Fruit fly (Drosophila melanogaster): Measurements from ENCODE around the gene CG2217.
A peak's percentile ranks its signal among the peaks of the same experiment; 100 is the strongest.

The CG2217 gene

DNA sequence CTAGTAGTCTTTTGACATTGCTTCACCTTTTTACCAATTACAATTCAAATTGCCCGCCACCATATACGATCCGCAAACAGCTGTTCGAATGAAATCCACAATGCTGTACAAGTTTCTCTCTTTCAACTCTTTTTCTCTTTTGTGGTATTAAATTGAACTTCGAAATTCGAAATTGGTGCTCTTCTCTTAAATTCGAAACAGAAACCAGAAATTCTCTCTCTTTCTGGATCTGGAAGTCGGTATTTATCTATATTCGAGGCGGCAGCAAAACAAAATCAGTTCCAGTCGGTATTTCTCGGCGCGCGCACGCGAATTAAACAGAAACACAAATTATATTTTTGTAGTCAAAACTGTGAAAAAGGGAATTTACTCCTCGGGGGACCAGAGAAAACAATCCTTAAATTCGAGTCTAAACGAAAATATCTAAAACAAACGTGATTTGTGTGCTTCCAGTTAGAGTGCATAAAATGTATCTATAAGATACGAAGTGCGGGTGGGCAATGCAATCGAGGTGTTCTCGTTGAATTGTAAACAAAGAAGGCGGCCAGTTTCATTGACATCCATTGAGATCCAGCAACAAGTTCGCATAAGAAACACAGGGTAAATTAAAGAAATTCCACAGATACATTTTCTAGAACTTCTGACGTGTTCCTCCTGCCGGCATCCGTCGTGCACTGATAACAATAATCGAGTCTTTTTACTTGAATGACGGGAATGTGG, 43.2 kb upstream of the CG2217 start, which contains the start of gene PH4alphaEFB:
PH4alphaEFB (plus strand) TSS at position 276 of the 720 bp plus-strand sequence.
- peak; percentile 78 for TF ChIP-seq sage (GFP tag; optimal IDR thresholded peaks at IDR 0.05)
- TF ChIP-seq Dfd (GFP tag; optimal IDR thresholded peaks at IDR 0.05), result no peak
- TF ChIP-seq Hr83 (GFP tag; optimal IDR thresholded peaks at IDR 0.05; ENCODE audit: poor library complexity, severe bottlenecking), result no peak
- TF ChIP-seq dl (GFP tag; optimal IDR thresholded peaks at IDR 0.05; ENCODE audit: insufficient read depth in 1 of 2, partially characterized antibody in 2 of 2), result peak in 1 of 2 experiments; percentile 16
- TF ChIP-seq Jra (GFP tag; optimal IDR thresholded peaks at IDR 0.05), result peak; percentile 20
- no peak for TF ChIP-seq Rel (GFP tag; optimal IDR thresholded peaks at IDR 0.05)
- peak; percentile 63 for TF ChIP-seq Rel (tag; optimal IDR thresholded peaks at IDR 0.05)
- TF ChIP-seq Vsx2 (GFP tag; optimal IDR thresholded peaks at IDR 0.05; ENCODE audit: partially characterized antibody), result peak; percentile 31
- no peak for TF ChIP-seq Hnf4 (GFP tag; optimal IDR thresholded peaks at IDR 0.05)
- peak; percentile 56 for TF ChIP-seq brk (GFP tag; optimal IDR thresholded peaks at IDR 0.05)
- no peak for TF ChIP-seq GATAd (GFP tag; optimal IDR thresholded peaks at IDR 0.05)
- peak; percentile 8 for TF ChIP-seq Dif (GFP tag; optimal IDR thresholded peaks at IDR 0.05; ENCODE audit: partially characterized antibody)
- TF ChIP-seq Myc (optimal IDR thresholded peaks at IDR 0.05), result peak; percentile 30
- peak; percentile 4 for TF ChIP-seq Sp1 (GFP tag; optimal IDR thresholded peaks at IDR 0.05)
- no peak for TF ChIP-seq sv (GFP tag; optimal IDR thresholded peaks at IDR 0.05)

DNA sequence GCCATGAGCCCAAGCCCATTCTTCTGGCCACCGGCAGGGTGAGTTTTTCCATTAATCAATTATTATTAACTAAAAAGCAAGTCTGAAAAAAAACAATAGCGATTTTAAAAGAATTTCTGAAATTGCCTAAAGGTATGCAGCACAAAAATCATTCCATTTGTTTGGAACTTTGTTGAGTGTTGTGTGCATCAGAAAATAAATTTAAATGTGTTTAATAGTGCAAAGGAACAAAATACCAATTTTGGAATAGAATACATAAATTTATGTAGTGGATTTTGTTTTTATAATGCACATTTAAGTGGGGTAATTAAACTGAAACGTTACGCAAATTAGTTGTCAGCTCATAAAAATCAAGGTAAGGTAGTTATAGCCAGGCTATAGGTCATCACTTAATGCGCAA, 41.5 kb upstream of the CG2217 start:
- TF ChIP-seq Jra (GFP tag; optimal IDR thresholded peaks at IDR 0.05) (no peak), Hnf4 (GFP tag; optimal IDR thresholded peaks at IDR 0.05) (no peak), Myc (optimal IDR thresholded peaks at IDR 0.05) (peak; percentile 31), psq (GFP tag; optimal IDR thresholded peaks at IDR 0.05) (no peak), jim (GFP tag; optimal IDR thresholded peaks at IDR 0.05) (no peak), tai (GFP tag; optimal IDR thresholded peaks at IDR 0.05) (no peak), br (GFP tag; optimal IDR thresholded peaks at IDR 0.05) (no peak), foxo (GFP tag; optimal IDR thresholded peaks at IDR 0.05) (no peak), h (GFP tag; optimal IDR thresholded peaks at IDR 0.05) (no peak)

DNA sequence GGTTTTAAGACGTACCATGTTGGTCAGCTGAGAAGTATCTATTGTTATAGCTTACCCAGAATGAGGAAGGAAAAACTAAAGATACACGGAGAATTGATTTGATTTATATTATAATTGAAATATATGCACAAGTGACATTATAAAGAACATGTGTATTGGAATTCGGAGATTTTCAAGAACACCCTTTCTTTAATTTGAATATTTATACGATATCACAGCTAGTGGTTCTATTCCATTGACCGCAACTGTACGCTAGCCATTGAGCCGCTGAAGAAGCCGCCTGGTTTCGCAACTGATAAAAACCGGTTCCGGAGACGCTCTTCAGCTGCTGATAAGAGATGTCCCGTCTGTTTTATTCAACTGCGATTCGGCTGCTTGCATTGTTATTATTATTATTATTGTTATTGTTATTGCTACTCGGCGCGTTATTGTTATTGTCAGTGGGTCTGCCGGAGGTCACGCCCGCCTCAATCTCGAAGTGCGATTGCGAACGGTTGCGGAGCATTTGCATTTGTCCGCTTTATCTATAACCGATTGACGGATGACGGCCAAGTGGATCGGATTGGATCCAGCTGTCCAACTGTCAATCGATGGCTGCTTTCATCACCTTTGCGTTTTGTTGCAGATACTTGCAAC, 39.0 kb upstream of the CG2217 start:
- peak; percentile 7 for TF ChIP-seq fru (GFP tag; optimal IDR thresholded peaks at IDR 0.05)
- peak; percentile 29 for TF ChIP-seq rgr (GFP tag; optimal IDR thresholded peaks at IDR 0.05)
- TF ChIP-seq pan (optimal IDR thresholded peaks at IDR 0.05), result no peak
- peak; percentile 2 for TF ChIP-seq br (GFP tag; optimal IDR thresholded peaks at IDR 0.05)
- TF ChIP-seq foxo (GFP tag; optimal IDR thresholded peaks at IDR 0.05), result peak in 1 of 2 experiments; percentile 42
- TF ChIP-seq woc (GFP tag; optimal IDR thresholded peaks at IDR 0.05), result peak; percentile 36
- TF ChIP-seq HLH106 (tag; optimal IDR thresholded peaks at IDR 0.05), result peak; percentile 12
- peak; percentile 46 for TF ChIP-seq Sp1 (GFP tag; optimal IDR thresholded peaks at IDR 0.05)
- peak; percentile 56 for TF ChIP-seq h (GFP tag; optimal IDR thresholded peaks at IDR 0.05)
- TF ChIP-seq OdsH (GFP tag; optimal IDR thresholded peaks at IDR 0.05), result no peak
- peak; percentile 13 for TF ChIP-seq ey (GFP tag; optimal IDR thresholded peaks at IDR 0.05)

DNA sequence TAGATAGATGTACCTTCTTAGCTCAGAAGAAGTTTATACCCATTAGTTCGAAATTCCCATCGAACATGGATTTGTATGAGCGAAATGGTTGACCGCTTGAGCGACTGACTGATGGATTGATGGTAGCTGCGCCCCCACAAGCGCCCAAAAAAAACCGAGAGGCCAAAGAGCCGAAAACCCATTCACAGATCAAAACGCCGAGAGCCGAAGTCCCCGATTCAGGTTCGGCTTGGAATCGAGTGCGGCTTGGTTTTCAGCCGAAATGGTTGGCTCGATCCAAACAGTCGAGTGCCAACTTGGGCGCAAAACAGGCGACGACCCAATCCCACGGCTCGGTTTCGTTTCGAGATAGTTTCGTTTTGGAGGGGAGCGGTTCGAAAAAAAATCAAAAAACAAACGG, 37.4 kb upstream of the CG2217 start:
- TF ChIP-seq Vsx2 (GFP tag; optimal IDR thresholded peaks at IDR 0.05; ENCODE audit: partially characterized antibody) (peak; percentile 79), dl (GFP tag; optimal IDR thresholded peaks at IDR 0.05; ENCODE audit: insufficient read depth in 1 of 2, partially characterized antibody in 2 of 2) (peak in 1 of 2 experiments; percentile 32), Rel (GFP tag; optimal IDR thresholded peaks at IDR 0.05) (no peak), Rel (tag; optimal IDR thresholded peaks at IDR 0.05) (peak; percentile 30), Dif (GFP tag; optimal IDR thresholded peaks at IDR 0.05; ENCODE audit: partially characterized antibody) (peak; percentile 57), CG32264 (GFP tag; optimal IDR thresholded peaks at IDR 0.05) (no peak)

Data from whole organism, wandering third instar larva.